Fruit fly (Drosophila melanogaster) whole organism: Measurements from ENCODE around the gene RpS7.

Experiments used
- CG8478 ChIP-seq: fragments of >200 bp; optimal IDR thresholded peaks from 2 replicates; lab custom pipeline; 2018; ENCODE audit warnings: inconsistent platforms
- Dll ChIP-seq: fragments of >200 bp; optimal IDR thresholded peaks from 2 replicates; lab custom pipeline; 2017
- EcR ChIP-seq, 2 experiments: fragments of >200 bp; optimal IDR thresholded peaks; 2 replicates each; lab custom pipeline; 2017; ENCODE audit warnings: missing biosample characterization in 2 of 2, missing genetic modification characterization in 2 of 2, missing genetic modification reagents in 2 of 2
- pan ChIP-seq: fragments of >200 bp; optimal IDR thresholded peaks from 2 replicates; lab custom pipeline; 2017
- psq ChIP-seq: fragments of >200 bp; optimal IDR thresholded peaks from 2 replicates; lab custom pipeline; 2017

DNA sequence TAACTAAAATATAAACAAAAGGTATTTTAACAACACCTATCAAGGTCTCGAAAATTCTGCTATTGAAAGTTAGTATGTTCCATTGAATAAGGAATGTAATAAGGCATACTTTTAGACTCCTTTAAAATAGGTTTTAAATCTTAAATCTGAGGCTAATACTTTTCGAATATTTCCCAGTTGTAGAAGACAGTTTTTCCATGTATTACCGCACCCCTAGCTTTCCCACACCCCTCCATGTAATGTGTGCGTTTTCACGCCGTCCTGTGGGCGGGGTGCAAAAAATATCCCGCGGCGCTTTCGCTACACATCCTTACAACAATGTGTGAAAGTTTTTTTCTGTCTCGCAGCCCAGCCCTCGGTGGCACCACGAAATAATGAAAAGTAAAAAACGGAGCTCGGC lies 15.8 kb upstream of the RpS7 start:
- TF ChIP-seq CG8478 (no peak), psq (lab: Kevin White, UChicago) (no peak), pan (lab: Kevin White, UChicago) (no peak), Dll (lab: Kevin White, UChicago) (no peak), EcR (GFP tag; optimal IDR thresholded peaks at IDR 0.05; lab: Kevin White, UChicago) (no peak)
